Worm (Caenorhabditis elegans): ENCODE data around the gene ech-8.
A peak's percentile ranks its signal among the peaks of the same experiment; 100 is the strongest.

Gene ech-8

ce11 chrIV:10239045-10239444 lies at the start of gene ech-8:
ech-8 (minus strand) TSS chrIV:10239176.
- TF ChIP-seq ceh-13 (GFP tag; optimal IDR thresholded peaks at IDR 0.05) (no peak), tra-4 (tag; optimal IDR thresholded peaks at IDR 0.05) (no peak)

ce11 chrIV:10288575-10288974 lies 49.6 kb upstream of the ech-8 start:
- no peak for TF ChIP-seq ama-1 (optimal IDR thresholded peaks at IDR 0.05)
- no peak for TF ChIP-seq flt-1 (GFP tag; IDR thresholded peaks at IDR 0.05)
- no peak for TF ChIP-seq hmbx-1 (tag; optimal IDR thresholded peaks at IDR 0.05)
- TF ChIP-seq tbx-37 (GFP tag; conservative IDR thresholded peaks at IDR 0.05): no peak
- TF ChIP-seq hnd-1 (tag; optimal IDR thresholded peaks at IDR 0.05): no peak
- TF ChIP-seq scrt-1 (GFP tag; IDR thresholded peaks at IDR 0.05): no peak
- TF ChIP-seq F13C5.2 (tag; optimal IDR thresholded peaks at IDR 0.05): no peak
- no peak for TF ChIP-seq tbx-11 (GFP tag; IDR thresholded peaks at IDR 0.05)
- TF ChIP-seq ets-7 (tag; optimal IDR thresholded peaks at IDR 0.05): no peak
- no peak for TF ChIP-seq sea-1 (GFP tag; conservative IDR thresholded peaks at IDR 0.05)
- TF ChIP-seq aly-1 (tag; optimal IDR thresholded peaks at IDR 0.05): no peak
- TF ChIP-seq tra-4 (tag; optimal IDR thresholded peaks at IDR 0.05): no peak
- TF ChIP-seq ceh-36 (tag; optimal IDR thresholded peaks at IDR 0.05): no peak
- no peak for TF ChIP-seq pes-1 (GFP tag; IDR thresholded peaks at IDR 0.05)

- no peak for TF ChIP-seq hmbx-1 (tag; optimal IDR thresholded peaks at IDR 0.05)
- no peak for TF ChIP-seq sea-1 (GFP tag; conservative IDR thresholded peaks at IDR 0.05)
- TF ChIP-seq pes-1 (GFP tag; IDR thresholded peaks at IDR 0.05): no peak
- no peak for TF ChIP-seq ama-1 (optimal IDR thresholded peaks at IDR 0.05)
- TF ChIP-seq hnd-1 (tag; optimal IDR thresholded peaks at IDR 0.05): no peak
- TF ChIP-seq ceh-13 (GFP tag; optimal IDR thresholded peaks at IDR 0.05): no peak
- TF ChIP-seq ets-7 (tag; optimal IDR thresholded peaks at IDR 0.05): no peak
- TF ChIP-seq aly-1 (tag; optimal IDR thresholded peaks at IDR 0.05): no peak
- no peak for TF ChIP-seq B0310.2 (tag; optimal IDR thresholded peaks at IDR 0.05)
- TF ChIP-seq hmg-4 (GFP tag; optimal IDR thresholded peaks at IDR 0.05): no peak
- TF ChIP-seq tbx-11 (GFP tag; IDR thresholded peaks at IDR 0.05): no peak
These were observed 47.7 kb upstream of the ech-8 start, which contains the start of gene ebax-1 for ce11 chrIV:10286655-10287054. ebax-1 (plus strand) TSS chrIV:10286955.

ce11 chrIV:10285328-10285727 lies 46.4 kb upstream of the ech-8 start:
- TF ChIP-seq hmg-4 (GFP tag; optimal IDR thresholded peaks at IDR 0.05) (no peak), sea-1 (GFP tag; conservative IDR thresholded peaks at IDR 0.05) (no peak), pes-1 (GFP tag; IDR thresholded peaks at IDR 0.05) (no peak), ama-1 (optimal IDR thresholded peaks at IDR 0.05) (no peak), scrt-1 (GFP tag; IDR thresholded peaks at IDR 0.05) (no peak), aly-1 (tag; optimal IDR thresholded peaks at IDR 0.05) (no peak), ceh-13 (GFP tag; optimal IDR thresholded peaks at IDR 0.05) (no peak), tra-4 (tag; optimal IDR thresholded peaks at IDR 0.05) (no peak), tbx-37 (GFP tag; conservative IDR thresholded peaks at IDR 0.05) (no peak), hmbx-1 (tag; optimal IDR thresholded peaks at IDR 0.05) (no peak)

ce11 chrIV:10284194-10284910 lies 45.4 kb upstream of the ech-8 start, which contains the start of gene rad-51:
rad-51 (minus strand) TSS chrIV:10284244.
- no peak for TF ChIP-seq ceh-13 (GFP tag; optimal IDR thresholded peaks at IDR 0.05)
- no peak for TF ChIP-seq B0310.2 (tag; optimal IDR thresholded peaks at IDR 0.05)
- peak; percentile 37 for TF ChIP-seq aly-1 (tag; optimal IDR thresholded peaks at IDR 0.05)
- TF ChIP-seq pes-1 (GFP tag; IDR thresholded peaks at IDR 0.05): no peak
- TF ChIP-seq tbx-37 (GFP tag; conservative IDR thresholded peaks at IDR 0.05): no peak
- no peak for TF ChIP-seq flt-1 (GFP tag; IDR thresholded peaks at IDR 0.05)
- TF ChIP-seq tbx-11 (GFP tag; IDR thresholded peaks at IDR 0.05): no peak
- TF ChIP-seq ama-1 (optimal IDR thresholded peaks at IDR 0.05): no peak
- peak; percentile 44 for TF ChIP-seq hmg-4 (GFP tag; optimal IDR thresholded peaks at IDR 0.05)
- TF ChIP-seq ceh-36 (tag; optimal IDR thresholded peaks at IDR 0.05): no peak
- no peak for TF ChIP-seq scrt-1 (GFP tag; IDR thresholded peaks at IDR 0.05)
- TF ChIP-seq F13C5.2 (tag; optimal IDR thresholded peaks at IDR 0.05): peak; percentile 60

ce11 chrIV:10281482-10281881 lies 42.5 kb upstream of the ech-8 start, which contains the start of gene thk-1:
thk-1 (minus strand) TSS chrIV:10281582.
- TF ChIP-seq hnd-1 (tag; optimal IDR thresholded peaks at IDR 0.05): no peak
- TF ChIP-seq ama-1 (optimal IDR thresholded peaks at IDR 0.05): no peak
- no peak for TF ChIP-seq hmg-4 (GFP tag; optimal IDR thresholded peaks at IDR 0.05)
- TF ChIP-seq tbx-11 (GFP tag; IDR thresholded peaks at IDR 0.05): no peak
- TF ChIP-seq tbx-37 (GFP tag; conservative IDR thresholded peaks at IDR 0.05): no peak
- TF ChIP-seq scrt-1 (GFP tag; IDR thresholded peaks at IDR 0.05): no peak
- TF ChIP-seq tra-4 (tag; optimal IDR thresholded peaks at IDR 0.05): no peak
- TF ChIP-seq flt-1 (GFP tag; IDR thresholded peaks at IDR 0.05): no peak
- no peak for TF ChIP-seq pes-1 (GFP tag; IDR thresholded peaks at IDR 0.05)
- no peak for TF ChIP-seq sea-1 (GFP tag; conservative IDR thresholded peaks at IDR 0.05)
- TF ChIP-seq B0310.2 (tag; optimal IDR thresholded peaks at IDR 0.05): no peak
- no peak for TF ChIP-seq ceh-36 (tag; optimal IDR thresholded peaks at IDR 0.05)

ce11 chrIV:10277716-10278115 lies 38.7 kb upstream of the ech-8 start, which contains the start of gene Y43C5A.4:
Y43C5A.4 (plus strand) TSS chrIV:10278016.
- TF ChIP-seq ceh-13 (GFP tag; optimal IDR thresholded peaks at IDR 0.05): no peak
- no peak for TF ChIP-seq ets-7 (tag; optimal IDR thresholded peaks at IDR 0.05)
- TF ChIP-seq hmg-4 (GFP tag; optimal IDR thresholded peaks at IDR 0.05): no peak
- TF ChIP-seq F13C5.2 (tag; optimal IDR thresholded peaks at IDR 0.05): no peak
- TF ChIP-seq hmbx-1 (tag; optimal IDR thresholded peaks at IDR 0.05): no peak
- no peak for TF ChIP-seq aly-1 (tag; optimal IDR thresholded peaks at IDR 0.05)
- TF ChIP-seq tra-4 (tag; optimal IDR thresholded peaks at IDR 0.05): no peak
- TF ChIP-seq ama-1 (optimal IDR thresholded peaks at IDR 0.05): no peak
- TF ChIP-seq tbx-37 (GFP tag; conservative IDR thresholded peaks at IDR 0.05): no peak
- TF ChIP-seq sea-1 (GFP tag; conservative IDR thresholded peaks at IDR 0.05): no peak
- no peak for TF ChIP-seq flt-1 (GFP tag; IDR thresholded peaks at IDR 0.05)
- no peak for TF ChIP-seq ceh-36 (tag; optimal IDR thresholded peaks at IDR 0.05)
- TF ChIP-seq tbx-11 (GFP tag; IDR thresholded peaks at IDR 0.05): no peak
- TF ChIP-seq scrt-1 (GFP tag; IDR thresholded peaks at IDR 0.05): no peak
- TF ChIP-seq hnd-1 (tag; optimal IDR thresholded peaks at IDR 0.05): no peak
